Worm (Caenorhabditis elegans): ENCODE data around the gene men-1.

DNA sequence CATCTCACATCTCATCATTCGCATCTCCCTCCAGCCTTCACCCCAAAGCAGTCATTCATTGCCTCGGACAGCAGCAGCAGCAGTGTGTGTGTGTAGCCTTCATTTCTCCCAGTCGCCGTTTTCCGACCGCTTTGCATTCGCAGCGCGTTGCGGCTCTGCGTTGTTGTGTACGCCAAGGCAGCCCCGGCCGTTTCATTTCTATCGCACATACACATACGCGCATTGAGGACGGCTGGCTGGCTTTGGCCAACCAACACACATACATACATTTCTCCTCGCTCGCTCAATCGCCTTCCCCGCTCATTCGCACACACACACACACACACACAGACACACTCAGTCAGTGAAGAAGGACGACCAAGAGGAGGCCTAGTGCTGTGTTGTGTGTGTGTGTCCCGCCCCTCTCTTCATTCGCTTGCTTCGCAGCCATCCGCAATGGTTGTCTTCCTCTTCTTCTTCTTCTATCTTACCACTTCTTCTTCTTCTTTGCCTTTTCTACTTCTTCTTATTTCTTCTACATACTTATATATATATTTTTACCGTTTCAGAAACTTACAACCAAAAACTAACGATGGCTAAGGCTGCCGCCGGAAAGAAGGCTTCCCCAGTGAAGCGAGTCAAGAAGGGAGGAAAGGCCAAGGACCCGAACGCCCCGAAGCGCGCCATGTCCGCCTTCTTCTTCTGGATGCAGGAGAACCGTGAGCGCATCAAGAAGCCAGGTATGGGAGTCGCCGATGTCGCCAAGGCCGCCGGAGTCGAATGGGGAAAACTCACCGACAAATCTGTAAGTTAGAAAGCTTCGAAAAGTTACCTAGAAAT is 16.4 kb upstream of the men-1 start, which contains the start of gene hmg-1.1:
- TF ChIP-seq Y56A3A.18 (GFP tag; IDR thresholded peaks at IDR 0.05) (no peak), C17E4.6 (GFP tag; IDR thresholded peaks at IDR 0.05) (peak; percentile 13; the same call in 1 of the 2 replicates), snpc-1.1 (tag; optimal IDR thresholded peaks at IDR 0.05; ENCODE audit: insufficient read depth) (no peak), cebp-1 (GFP tag; IDR thresholded peaks at IDR 0.05) (no peak), cebp-1 (tag; optimal IDR thresholded peaks at IDR 0.05) (peak; percentile 82), bed-1 (GFP tag; IDR thresholded peaks at IDR 0.05) (no peak), lir-1 (GFP tag; conservative IDR thresholded peaks at IDR 0.05) (no peak; the same call in 1 of the 2 replicates), ama-1 (optimal IDR thresholded peaks at IDR 0.05) (no peak), ama-1 (GFP tag; optimal IDR thresholded peaks at IDR 0.05) (no peak), pha-4 (tag; optimal IDR thresholded peaks at IDR 0.05) (no peak), athp-1 (tag; optimal IDR thresholded peaks at IDR 0.05) (peak; percentile 8), hrde-1 (tag; optimal IDR thresholded peaks at IDR 0.05; ENCODE audit: borderline replicate concordance) (no peak)

All from whole organism, young adult.